Worm (Caenorhabditis elegans): ENCODE data around the gene clec-49.

DNA sequence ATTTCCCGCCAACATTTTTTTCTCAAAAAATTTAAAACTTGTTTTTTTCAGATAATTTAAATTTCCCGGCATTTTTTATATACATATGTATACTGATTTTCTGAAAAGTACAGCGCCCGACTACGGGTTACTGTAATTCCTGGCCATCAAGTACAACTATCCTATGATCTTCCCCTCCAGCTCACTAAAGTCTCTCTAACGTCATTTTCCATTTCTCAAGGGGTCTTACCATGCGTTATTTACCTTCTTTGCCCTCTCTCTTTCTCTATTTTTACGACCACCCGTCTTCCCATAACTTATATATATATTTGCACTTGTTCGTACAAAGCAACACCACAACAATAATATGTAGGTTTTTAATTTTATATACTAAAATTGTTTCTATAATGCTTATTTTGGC, 5.2 kb upstream of the clec-49 start, which contains the start of gene W04E12.9:
- TF ChIP-seq hmg-1.1 (GFP tag; IDR thresholded peaks at IDR 0.05) (no peak), nhr-10 (tag; optimal IDR thresholded peaks at IDR 0.05) (no peak), vab-7 (GFP tag; IDR thresholded peaks at IDR 0.05) (no peak)
